Fruit fly (Drosophila melanogaster) whole organism, embryonic: ENCODE measurements around the gene NPF.

ENCODE experiments used
- Abd-B ChIP-seq: fragments of 200-800 bp; sonication (Bioruptor generic); optimal IDR thresholded peaks from 2 replicates; lab custom pipeline; 2018; ENCODE audit warnings: missing biosample characterization, mild to moderate bottlenecking, missing genetic modification characterization, moderate library complexity
- Bteb2 ChIP-seq: fragments of 200-800 bp; sonication (Bioruptor generic); optimal IDR thresholded peaks from 2 replicates; lab custom pipeline; 2016; ENCODE audit warnings: missing biosample characterization, missing genetic modification characterization
- CG10274 ChIP-seq: fragments of 200-800 bp; sonication (Bioruptor generic); optimal IDR thresholded peaks from 3 replicates; lab custom pipeline; 2017; ENCODE audit warnings: missing biosample characterization, mild to moderate bottlenecking, missing genetic modification characterization
- CG11504 ChIP-seq: fragments of 200-800 bp; sonication (Bioruptor generic); optimal IDR thresholded peaks from 3 replicates; lab custom pipeline; 2019; ENCODE audit warnings: missing biosample characterization, mild to moderate bottlenecking, missing genetic modification characterization, moderate library complexity
- CG11695 ChIP-seq: fragments of 200-800 bp; sonication (Bioruptor generic); IDR thresholded peaks from 3 replicates; pipeline ENCODE4 v1.3.6; 2022; ENCODE audit warnings: missing biosample characterization, missing genetic modification characterization
- CG12236 ChIP-seq: fragments of 200-800 bp; sonication (Bioruptor generic); optimal IDR thresholded peaks from 2 replicates; lab custom pipeline; 2016; ENCODE audit warnings: missing biosample characterization, missing genetic modification characterization
- CG12942 ChIP-seq: fragments of 200-800 bp; sonication (Bioruptor generic); optimal IDR thresholded peaks from 3 replicates; lab custom pipeline; 2016; ENCODE audit warnings: missing biosample characterization, missing genetic modification characterization
- CG14014 ChIP-seq: fragments of 200-800 bp; sonication (Bioruptor generic); IDR thresholded peaks from 2 replicates; pipeline ENCODE4 v1.3.6; 2022; ENCODE audit warnings: missing biosample characterization, missing genetic modification characterization
- CG16863 ChIP-seq: fragments of 200-800 bp; sonication (Bioruptor generic); optimal IDR thresholded peaks from 3 replicates; lab custom pipeline; 2016; ENCODE audit warnings: missing biosample characterization, missing genetic modification characterization
- CG1792 ChIP-seq: fragments of 200-800 bp; sonication (Bioruptor generic); optimal IDR thresholded peaks from 2 replicates; lab custom pipeline; 2016; ENCODE audit warnings: missing biosample characterization, missing genetic modification characterization
- CG18764 ChIP-seq: fragments of 200-800 bp; sonication (Bioruptor generic); optimal IDR thresholded peaks from 3 replicates; lab custom pipeline; 2016; ENCODE audit warnings: missing biosample characterization, missing genetic modification characterization
- CG32767 ChIP-seq: fragments of 200-800 bp; sonication (Bioruptor generic); IDR thresholded peaks from 2 replicates; pipeline ENCODE4 v1.3.6; 2022; ENCODE audit warnings: missing biosample characterization, missing genetic modification characterization
- CG3407 ChIP-seq: fragments of 200-800 bp; sonication (Bioruptor generic); optimal IDR thresholded peaks from 2 replicates; lab custom pipeline; 2018; ENCODE audit warnings: missing biosample characterization, mild to moderate bottlenecking, missing genetic modification characterization
- CG3726 ChIP-seq: fragments of 200-800 bp; sonication (Bioruptor generic); IDR thresholded peaks from 3 replicates; pipeline ENCODE4, ENCODE4 v1.3.6; 2022; ENCODE audit warnings: missing biosample characterization, missing genetic modification characterization
- CG6254 ChIP-seq: fragments of 200-800 bp; sonication (Bioruptor generic); optimal IDR thresholded peaks from 3 replicates; lab custom pipeline; 2017; ENCODE audit warnings: mild to moderate bottlenecking, missing biosample characterization, missing genetic modification reagents, missing genetic modification characterization
- CG7786 ChIP-seq: fragments of 200-800 bp; sonication (Bioruptor generic); optimal IDR thresholded peaks from 2 replicates; lab custom pipeline; 2016; ENCODE audit warnings: missing biosample characterization, missing genetic modification characterization
- CG8359 ChIP-seq: fragments of 200-800 bp; sonication (Bioruptor generic); optimal IDR thresholded peaks from 2 replicates; lab custom pipeline; 2017; ENCODE audit warnings: missing biosample characterization, mild to moderate bottlenecking, missing genetic modification characterization, borderline replicate concordance
- CrebB ChIP-seq: fragments of 200-800 bp; sonication (Bioruptor generic); optimal IDR thresholded peaks from 3 replicates; lab custom pipeline; 2018; ENCODE audit warnings: missing biosample characterization, mild to moderate bottlenecking, missing genetic modification characterization
- Doc3 ChIP-seq: fragments of 200-800 bp; sonication (Bioruptor generic); IDR thresholded peaks from 3 replicates; pipeline ENCODE4 v1.3.6; 2022; ENCODE audit warnings: missing biosample characterization, missing genetic modification characterization; ENCODE audit not compliant: partially characterized antibody
- E2f1 ChIP-seq: fragments of 200-800 bp; sonication (Bioruptor generic); IDR thresholded peaks from 2 replicates; pipeline ENCODE4 v1.3.6; 2022; ENCODE audit warnings: missing biosample characterization, missing genetic modification characterization
- Fer3 ChIP-seq: fragments of 200-800 bp; sonication (Bioruptor generic); optimal IDR thresholded peaks from 2 replicates; lab custom pipeline; 2018; ENCODE audit warnings: missing biosample characterization, mild to moderate bottlenecking, missing genetic modification characterization, moderate library complexity
- GATAe ChIP-seq: fragments of 200-800 bp; sonication (Bioruptor generic); conservative IDR thresholded peaks from 2 replicates; pipeline ENCODE4 v1.3.6; 2022; ENCODE audit warnings: missing biosample characterization, missing genetic modification characterization
- Hand ChIP-seq: fragments of 200-800 bp; sonication (Bioruptor generic); optimal IDR thresholded peaks from 2 replicates; lab custom pipeline; 2017; ENCODE audit warnings: mild to moderate bottlenecking, missing biosample characterization, missing genetic modification reagents, missing genetic modification characterization
- Jarid2 ChIP-seq: fragments of 200-800 bp; sonication (Bioruptor generic); optimal IDR thresholded peaks from 3 replicates; lab custom pipeline; 2017; ENCODE audit warnings: mild to moderate bottlenecking, missing biosample characterization, missing genetic modification reagents, missing genetic modification characterization
- Max ChIP-seq: fragments of 200-800 bp; sonication (Bioruptor generic); optimal IDR thresholded peaks from 2 replicates; lab custom pipeline; 2016; ENCODE audit warnings: missing biosample characterization, mild to moderate bottlenecking, missing genetic modification characterization
- Med ChIP-seq: fragments of 200-800 bp; sonication (Bioruptor generic); peaks from one replicate; lab custom pipeline; 2016; ENCODE audit warnings: missing biosample characterization, missing genetic modification characterization, mild to moderate bottlenecking, inconsistent platforms, moderate library complexity
- Myb ChIP-seq: fragments of 200-800 bp; sonication (Bioruptor generic); optimal IDR thresholded peaks from 2 replicates; lab custom pipeline; 2016; ENCODE audit warnings: missing biosample characterization, missing genetic modification characterization
- Sin3A ChIP-seq: fragments of >200 bp; optimal IDR thresholded peaks from 2 replicates; lab custom pipeline; 2018
- Six4 ChIP-seq: fragments of 200-800 bp; sonication (Bioruptor generic); optimal IDR thresholded peaks from 2 replicates; lab custom pipeline; 2016; ENCODE audit warnings: missing biosample characterization, missing genetic modification characterization
- aop ChIP-seq: fragments of 200-800 bp; sonication (Bioruptor generic); IDR thresholded peaks from 2 replicates; pipeline ENCODE4 v1.3.6; 2022; ENCODE audit warnings: missing biosample characterization, missing genetic modification characterization
- ato ChIP-seq: fragments of 200-800 bp; sonication (Bioruptor generic); IDR thresholded peaks from 2 replicates; pipeline ENCODE4 v1.3.6; 2022; ENCODE audit warnings: missing biosample characterization, missing genetic modification characterization; ENCODE audit not compliant: partially characterized antibody
- az2 ChIP-seq: fragments of 200-800 bp; sonication (Bioruptor generic); optimal IDR thresholded peaks from 3 replicates; lab custom pipeline; 2016; ENCODE audit warnings: missing biosample characterization, missing genetic modification characterization
- cad ChIP-seq: fragments of >200 bp; optimal IDR thresholded peaks from 2 replicates; lab custom pipeline; 2017; ENCODE audit warnings: missing biosample characterization, missing genetic modification characterization
- chif ChIP-seq, 2 experiments: fragments of 200-800 bp; sonication (Bioruptor generic); optimal IDR thresholded peaks; 3 replicates each; lab custom pipeline; 2016; ENCODE audit warnings: missing biosample characterization in 2 of 2, missing genetic modification characterization in 2 of 2
- exex ChIP-seq: fragments of 200-800 bp; sonication (Bioruptor generic); optimal IDR thresholded peaks from 4 replicates; lab custom pipeline; 2018; ENCODE audit warnings: missing biosample characterization, mild to moderate bottlenecking, missing genetic modification characterization, moderate library complexity
- fd102C ChIP-seq: fragments of 200-800 bp; sonication (Bioruptor generic); optimal IDR thresholded peaks from 2 replicates; lab custom pipeline; 2018; ENCODE audit warnings: missing biosample characterization, mild to moderate bottlenecking, missing genetic modification characterization, moderate library complexity
- gcm2 ChIP-seq: fragments of 200-800 bp; sonication (Bioruptor generic); optimal IDR thresholded peaks from 2 replicates; lab custom pipeline; 2016; ENCODE audit warnings: missing biosample characterization, missing genetic modification characterization
- hbn ChIP-seq: fragments of 200-800 bp; sonication (Bioruptor generic); IDR thresholded peaks from 2 replicates; pipeline ENCODE4 v1.3.6; 2022; ENCODE audit warnings: missing biosample characterization, missing genetic modification characterization; ENCODE audit not compliant: partially characterized antibody
- ind ChIP-seq: fragments of 200-800 bp; sonication (Bioruptor generic); optimal IDR thresholded peaks from 3 replicates; lab custom pipeline; 2016; ENCODE audit warnings: missing biosample characterization, missing genetic modification characterization
- jigr1 ChIP-seq: fragments of 200-800 bp; sonication (Bioruptor generic); IDR thresholded peaks from 3 replicates; pipeline ENCODE4 v1.3.6; 2022; ENCODE audit warnings: missing biosample characterization, missing genetic modification characterization
- pita ChIP-seq: fragments of 200-800 bp; sonication (Bioruptor generic); optimal IDR thresholded peaks from 2 replicates; lab custom pipeline; 2017; ENCODE audit warnings: missing biosample characterization, mild to moderate bottlenecking, missing genetic modification characterization
- prd ChIP-seq, 3 experiments: fragments of >200 bp in 2 of 3; fragments of 200-800 bp in 1 of 3; sonication (Bioruptor generic) in 1 of 3; optimal IDR thresholded peaks in 2 of 3; IDR thresholded peaks in 1 of 3; 2 replicates in 2 of 3; 3 replicates in 1 of 3; pipeline versions ENCODE4 v1.3.6 to Lab custom; 2017 to 2022; ENCODE audit warnings: missing biosample characterization in 1 of 3, missing genetic modification characterization in 1 of 3
- psq ChIP-seq: fragments of 200-800 bp; sonication (Bioruptor generic); optimal IDR thresholded peaks from 2 replicates; lab custom pipeline; 2017; ENCODE audit warnings: missing biosample characterization, missing genetic modification characterization
- sens-2 ChIP-seq: fragments of 200-800 bp; sonication (Bioruptor generic); IDR thresholded peaks from 2 replicates; pipeline ENCODE4 v1.3.6; 2022; ENCODE audit warnings: missing biosample characterization, missing genetic modification characterization
- seq ChIP-seq: fragments of 200-800 bp; sonication (Bioruptor generic); IDR thresholded peaks from 2 replicates; pipeline ENCODE4 v1.3.6; 2022; ENCODE audit warnings: missing biosample characterization, missing genetic modification characterization
- sisA ChIP-seq: fragments of 200-800 bp; sonication (Bioruptor generic); IDR thresholded peaks from 2 replicates; pipeline ENCODE4 v1.3.6; 2022; ENCODE audit warnings: missing biosample characterization, missing genetic modification characterization
- slp2 ChIP-seq: fragments of 200-800 bp; sonication (Bioruptor generic); optimal IDR thresholded peaks from 2 replicates; lab custom pipeline; 2016; ENCODE audit warnings: missing biosample characterization, missing genetic modification characterization
- tap ChIP-seq: fragments of 200-800 bp; optimal IDR thresholded peaks from 3 replicates; lab custom pipeline; 2019; ENCODE audit warnings: missing biosample characterization, mild to moderate bottlenecking, missing genetic modification characterization, moderate library complexity
- toy ChIP-seq: fragments of 200-800 bp; sonication (Bioruptor generic); IDR thresholded peaks from 2 replicates; pipeline ENCODE4 v1.3.6; 2022; ENCODE audit warnings: missing biosample characterization, missing genetic modification characterization
- yki ChIP-seq: fragments of >200 bp; optimal IDR thresholded peaks from 3 replicates; lab custom pipeline; 2018

NPF gene

dm6 chr3R:16646952-16647715, 38.1 kb downstream of the NPF start, which contains the start of the genes CG10324 and CCT3 (continued):
- peak; percentile 31 to 37 for TF ChIP-seq chif (GFP tag; optimal IDR thresholded peaks at IDR 0.05; lab: Kevin White, UChicago)
- TF ChIP-seq CG3726 (GFP tag; lab: Robert Waterston, UW) = no peak
- TF ChIP-seq Doc3 (GFP tag; lab: Robert Waterston, UW) = peak; percentile 62
- peak; percentile 45 for TF ChIP-seq Bteb2
- TF ChIP-seq cad (GFP tag; lab: Kevin White, UChicago) = no peak
- peak; percentile 19 for TF ChIP-seq CrebB (tag; lab: Kevin White, UChicago)
- TF ChIP-seq exex = no peak
- TF ChIP-seq az2 (GFP tag; lab: Kevin White, UChicago) = peak; percentile 61
- TF ChIP-seq Abd-B (GFP tag; lab: Kevin White, UChicago) = no peak
- no peak for TF ChIP-seq ato (GFP tag; lab: Robert Waterston, UW)
- TF ChIP-seq CG11504 (tag; lab: Kevin White, UChicago) = no peak
- TF ChIP-seq psq = peak; percentile 16
- peak; percentile 41 for TF ChIP-seq CG7786 (GFP tag; lab: Kevin White, UChicago)
- TF ChIP-seq fd102C = no peak
- no peak for TF ChIP-seq toy (GFP tag; lab: Robert Waterston, UW)
- no peak for TF ChIP-seq yki
- TF ChIP-seq Hand (GFP tag; lab: Kevin White, UChicago) = peak; percentile 16
- TF ChIP-seq tap (tag; lab: Kevin White, UChicago) = no peak
- TF ChIP-seq CG6254 (GFP tag; lab: Kevin White, UChicago) = peak; percentile 18
- TF ChIP-seq ind (GFP tag; lab: Kevin White, UChicago) = peak; percentile 59
- peak; percentile 21 for TF ChIP-seq slp2 (GFP tag; lab: Kevin White, UChicago)
- TF ChIP-seq CG12942 (GFP tag; lab: Kevin White, UChicago) = peak; percentile 31
- no peak for TF ChIP-seq Sin3A (lab: Kevin White, UChicago)
- TF ChIP-seq sisA (GFP tag; lab: Robert Waterston, UW) = peak; percentile 49
- peak; percentile 37 for TF ChIP-seq Six4 (GFP tag; lab: Kevin White, UChicago)
- no peak for TF ChIP-seq Myb (GFP tag; lab: Kevin White, UChicago)
- peak; percentile 9 for TF ChIP-seq CG1792
- peak; percentile 19; the same call in 1 of the 2 replicates for TF ChIP-seq E2f1 (GFP tag; lab: Robert Waterston, UW)
- TF ChIP-seq jigr1 (GFP tag; lab: Robert Waterston, UW) = no peak
- peak; percentile 78 for TF ChIP-seq Fer3 (tag; lab: Kevin White, UChicago)
- TF ChIP-seq seq (GFP tag; lab: Robert Waterston, UW) = peak; percentile 40; the same call in 1 of the 2 replicates
- TF ChIP-seq CG32767 (GFP tag; lab: Robert Waterston, UW) = peak; percentile 54
- TF ChIP-seq Jarid2 (GFP tag; lab: Kevin White, UChicago) = no peak
- TF ChIP-seq hbn (GFP tag; lab: Robert Waterston, UW) = no peak; the same call in 1 of the 2 replicates
- peak; percentile 17 for TF ChIP-seq CG16863 (GFP tag; lab: Kevin White, UChicago)
- TF ChIP-seq CG11695 (GFP tag; lab: Robert Waterston, UW) = peak; percentile 59; the same call in 2 of the 3 replicates
- TF ChIP-seq aop = no peak
- TF ChIP-seq CG3407 (GFP tag; lab: Kevin White, UChicago) = no peak
- no peak for TF ChIP-seq CG12236 (GFP tag; lab: Kevin White, UChicago)
- no peak for TF ChIP-seq CG10274 (GFP tag; lab: Kevin White, UChicago)
- peak; percentile 26; the same call in 1 of the 2 replicates for TF ChIP-seq sens-2
- peak; percentile 86 for TF ChIP-seq Med (GFP tag; lab: Kevin White, UChicago)
- TF ChIP-seq CG8359 = no peak
- peak; percentile 4 for TF ChIP-seq gcm2
- TF ChIP-seq pita = no peak
- TF ChIP-seq CG18764 (GFP tag; lab: Kevin White, UChicago) = no peak
- TF ChIP-seq Max (GFP tag; lab: Kevin White, UChicago) = peak; percentile 53
- TF ChIP-seq CG14014 = peak; percentile 67
- TF ChIP-seq GATAe (GFP tag; lab: Robert Waterston, UW) = no peak
- TF ChIP-seq prd (optimal IDR thresholded peaks at IDR 0.05; lab: Kevin White, UChicago) = no peak
- TF ChIP-seq prd (GFP tag; IDR thresholded peaks at IDR 0.05; lab: Robert Waterston, UW) = peak; percentile 65; the same call in 2 of the 3 replicates
